Worm (Caenorhabditis elegans): ENCODE measurements around the gene C44B7.7.
A peak's percentile ranks its signal among the peaks of the same experiment; 100 is the strongest.

Gene C44B7.7

ce11 chrII:6831531-6832201 is 48.3 kb downstream of the C44B7.7 start:
- TF ChIP-seq elt-1 (tag; optimal IDR thresholded peaks at IDR 0.05) (peak; percentile 14), jun-1 (tag; optimal IDR thresholded peaks at IDR 0.05) (no peak), eor-1 (tag; optimal IDR thresholded peaks at IDR 0.05) (no peak), egl-5 (tag; optimal IDR thresholded peaks at IDR 0.05) (peak; percentile 36), hmg-11 (tag; optimal IDR thresholded peaks at IDR 0.05) (peak; percentile 0), pha-4 (tag; optimal IDR thresholded peaks at IDR 0.05) (peak; percentile 29), skn-1 (tag; optimal IDR thresholded peaks at IDR 0.05) (no peak)

- TF ChIP-seq fos-1 (tag; optimal IDR thresholded peaks at IDR 0.05) (no peak), aly-2 (tag; optimal IDR thresholded peaks at IDR 0.05) (no peak), ZK546.5 (tag; optimal IDR thresholded peaks at IDR 0.05) (no peak), ceh-16 (tag; optimal IDR thresholded peaks at IDR 0.05) (no peak), egl-27 (tag; optimal IDR thresholded peaks at IDR 0.05) (no peak), elt-1 (tag; optimal IDR thresholded peaks at IDR 0.05) (no peak), snpc-4 (tag; optimal IDR thresholded peaks at IDR 0.05) (no peak), nfya-1 (tag; optimal IDR thresholded peaks at IDR 0.05; ENCODE audit: insufficient read depth) (no peak), lsy-12 (tag; optimal IDR thresholded peaks at IDR 0.05) (no peak), ztf-11 (tag; optimal IDR thresholded peaks at IDR 0.05) (no peak), sea-2 (GFP tag; optimal IDR thresholded peaks at IDR 0.05) (no peak), daf-12 (tag; optimal IDR thresholded peaks at IDR 0.05) (no peak), pqm-1 (tag; optimal IDR thresholded peaks at IDR 0.05) (no peak)
Measured at ce11 chrII:6830923-6831322, 49.0 kb downstream of the C44B7.7 start.

- TF ChIP-seq elt-2 (tag; optimal IDR thresholded peaks at IDR 0.05), result peak; percentile 34
- TF ChIP-seq elt-3 (tag; optimal IDR thresholded peaks at IDR 0.05), result peak in 1 of 3 experiments; percentile 10
- TF ChIP-seq nhr-43 (tag; optimal IDR thresholded peaks at IDR 0.05; ENCODE audit: poor library complexity, severe bottlenecking), result peak; percentile 20
- no peak for TF ChIP-seq aly-2 (tag; optimal IDR thresholded peaks at IDR 0.05)
- TF ChIP-seq unc-62 (GFP tag; optimal IDR thresholded peaks at IDR 0.05), result peak; percentile 20
- peak; percentile 38 for TF ChIP-seq nhr-23 (tag; optimal IDR thresholded peaks at IDR 0.05)
- TF ChIP-seq elt-1 (tag; optimal IDR thresholded peaks at IDR 0.05), result peak; percentile 29
- TF ChIP-seq lsy-12 (tag; optimal IDR thresholded peaks at IDR 0.05), result no peak
Measured at ce11 chrII:6830012-6830411, 50.0 kb downstream of the C44B7.7 start.

Measured in whole organism, L3 larva.